Fruit fly (Drosophila melanogaster): ENCODE data around the gene Ptip.

Gene Ptip

DNA sequence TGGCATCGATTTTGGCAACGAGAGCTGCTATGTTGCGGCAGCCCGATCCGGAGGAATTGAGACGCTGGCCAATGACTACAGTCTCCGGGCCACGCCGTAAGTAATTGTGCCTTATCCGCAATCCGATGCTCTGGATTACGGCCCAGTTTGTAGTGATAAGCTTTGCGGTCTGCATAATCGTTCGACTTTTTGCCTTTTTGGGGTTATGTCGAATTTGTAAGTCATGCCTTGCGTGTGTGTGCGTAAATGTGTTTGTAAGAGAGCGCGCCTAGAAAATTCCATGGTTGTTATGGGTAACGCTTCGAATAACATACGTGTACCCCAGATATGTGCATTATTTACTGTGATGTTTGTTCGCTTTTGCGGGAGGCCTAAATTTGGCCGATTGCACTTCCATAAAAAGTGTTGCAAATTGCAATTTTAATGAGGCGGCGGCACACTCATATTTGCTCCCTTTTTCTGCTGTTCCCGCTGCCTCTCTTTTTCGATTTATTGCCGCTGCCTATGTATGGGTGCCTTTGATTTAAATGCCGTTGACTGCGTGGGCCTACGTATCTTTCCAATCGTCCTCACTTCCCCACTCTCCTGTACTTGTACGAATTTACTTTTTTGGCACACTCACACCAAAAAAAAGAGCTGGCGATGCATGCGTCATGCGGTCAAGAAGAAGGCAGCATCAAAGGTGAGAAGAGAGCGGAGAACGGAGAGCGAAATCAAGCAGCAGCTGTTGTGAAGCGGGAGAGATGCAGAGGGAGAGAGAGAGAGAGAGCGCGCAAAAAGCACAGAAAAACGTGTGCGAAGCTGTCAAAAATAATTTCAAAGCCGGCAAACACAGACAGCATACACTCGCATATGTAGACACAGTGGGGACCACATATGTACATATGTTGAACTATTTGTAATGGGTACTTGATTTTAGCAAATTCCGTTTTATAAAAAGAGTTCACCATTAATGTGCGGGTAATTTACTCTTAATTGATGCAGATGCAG, 9.0 kb upstream of the Ptip start (continued):
- peak; percentile 54; the same call in 1 of the 2 replicates for TF ChIP-seq Drgx (GFP tag; IDR thresholded peaks at IDR 0.05)

DNA sequence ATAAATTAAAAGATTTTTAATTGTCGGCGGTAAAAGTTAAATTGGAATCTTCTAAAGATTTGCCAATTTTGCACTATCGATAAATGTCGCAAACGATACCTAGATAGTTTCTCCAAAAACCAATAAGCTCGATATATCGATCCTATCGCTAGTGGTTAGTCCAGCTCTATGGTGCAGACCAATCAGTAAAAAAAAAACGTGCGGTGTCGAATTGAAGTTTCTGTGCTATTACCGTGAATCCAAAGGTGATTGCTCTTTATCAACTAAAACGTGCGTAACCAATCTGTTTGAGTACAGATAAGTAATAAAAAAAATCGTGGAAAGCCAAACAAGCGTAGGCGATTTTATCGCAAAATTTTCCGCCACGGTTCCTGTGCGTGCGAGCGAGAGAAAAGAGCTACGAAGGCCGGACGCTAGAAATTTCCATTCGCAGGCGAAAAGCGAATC, 8.0 kb upstream of the Ptip start, which contains the start of gene Hsp110:
Hsp110 (plus strand) TSS at position 153 of the 447 bp plus-strand sequence.
- TF ChIP-seq CG18764 (GFP tag; optimal IDR thresholded peaks at IDR 0.05) (no peak), unpg (GFP tag; optimal IDR thresholded peaks at IDR 0.05) (peak; percentile 7), CG14860 (GFP tag; IDR thresholded peaks at IDR 0.05; ENCODE audit: partially characterized antibody) (peak; percentile 98), CG17829 (tag; optimal IDR thresholded peaks at IDR 0.05) (peak; percentile 52), CG2129 (GFP tag; IDR thresholded peaks at IDR 0.05; ENCODE audit: partially characterized antibody) (peak; percentile 96), CG17912 (GFP tag; optimal IDR thresholded peaks at IDR 0.05) (peak; percentile 62), mirr (GFP tag; optimal IDR thresholded peaks at IDR 0.05) (peak; percentile 51), slbo (GFP tag; IDR thresholded peaks at IDR 0.05) (peak; percentile 22; the same call in 1 of the 2 replicates), zen2 (GFP tag; IDR thresholded peaks at IDR 0.05; ENCODE audit: partially characterized antibody) (peak; percentile 99), Atf6 (GFP tag; IDR thresholded peaks at IDR 0.05) (peak; percentile 19; the same call in 1 of the 2 replicates), CG17328 (GFP tag; IDR thresholded peaks at IDR 0.05) (peak; percentile 25; the same call in 1 of the 2 replicates), eyg (GFP tag; optimal IDR thresholded peaks at IDR 0.05) (no peak), CG10543 (GFP tag; optimal IDR thresholded peaks at IDR 0.05) (peak; percentile 29), CG4707 (GFP tag; optimal IDR thresholded peaks at IDR 0.05) (no peak), p53 (GFP tag; optimal IDR thresholded peaks at IDR 0.05) (no peak), MBD-R2 (GFP tag; IDR thresholded peaks at IDR 0.05) (peak; percentile 46), CG1603 (tag; optimal IDR thresholded peaks at IDR 0.05) (peak; percentile 67), Sry-δ (GFP tag; optimal IDR thresholded peaks at IDR 0.05) (peak; percentile 98), chinmo (GFP tag; IDR thresholded peaks at IDR 0.05; ENCODE audit: partially characterized antibody) (peak; percentile 99), stwl (tag; optimal IDR thresholded peaks at IDR 0.05) (peak; percentile 46), Xbp1 (GFP tag; optimal IDR thresholded peaks at IDR 0.05) (peak; percentile 5), cad (GFP tag; optimal IDR thresholded peaks at IDR 0.05) (no peak), CG11398 (GFP tag; optimal IDR thresholded peaks at IDR 0.05) (peak; percentile 25), CG13296 (GFP tag; optimal IDR thresholded peaks at IDR 0.05) (peak; percentile 54), crc (GFP tag; optimal IDR thresholded peaks at IDR 0.05) (no peak), gro (GFP tag; optimal IDR thresholded peaks at IDR 0.05) (peak; percentile 58), sens (GFP tag) (peak; percentile 81), CG11695 (GFP tag; IDR thresholded peaks at IDR 0.05) (no peak), amos (GFP tag; IDR thresholded peaks at IDR 0.05; ENCODE audit: partially characterized antibody) (peak; percentile 100), Dbx (GFP tag; IDR thresholded peaks at IDR 0.05) (peak; percentile 72; the same call in 2 of the 3 replicates), Dref (GFP tag; IDR thresholded peaks at IDR 0.05) (peak; percentile 98), dm (GFP tag; optimal IDR thresholded peaks at IDR 0.05) (peak; percentile 83), Aef1 (GFP tag; IDR thresholded peaks at IDR 0.05) (no peak), CG3995 (GFP tag; optimal IDR thresholded peaks at IDR 0.05) (peak; percentile 3), oc (tag; optimal IDR thresholded peaks at IDR 0.05) (peak; percentile 3), ftz-f1 (GFP tag; optimal IDR thresholded peaks at IDR 0.05) (peak; percentile 46), CG7839 (tag; optimal IDR thresholded peaks at IDR 0.05) (peak; percentile 37), CG13894 (tag; optimal IDR thresholded peaks at IDR 0.05) (peak; percentile 42), pan (optimal IDR thresholded peaks at IDR 0.05) (no peak), pan (GFP tag; optimal IDR thresholded peaks at IDR 0.05 in 1 of 2, IDR thresholded peaks at IDR 0.05 in 1 of 2) (no peak), Dp (GFP tag; optimal IDR thresholded peaks at IDR 0.05) (peak; percentile 92), mld (GFP tag; IDR thresholded peaks at IDR 0.05; ENCODE audit: partially characterized antibody) (peak; percentile 99), Fer3 (tag; optimal IDR thresholded peaks at IDR 0.05) (peak; percentile 10), CG17186 (GFP tag; optimal IDR thresholded peaks at IDR 0.05) (peak; percentile 57), CG2678 (tag; optimal IDR thresholded peaks at IDR 0.05) (peak; percentile 7)
